Worm (Caenorhabditis elegans) whole organism, early embryonic: Measurements from ENCODE around the gene pycr-1.

ENCODE experiments used
- F13C5.2 ChIP-seq: sonication (generic microtip); optimal IDR thresholded peaks from 2 replicates; lab custom pipeline; 2017; ENCODE audit warnings: mild to moderate bottlenecking, missing genetic modification characterization, inconsistent platforms, missing compliant biosample characterization
- ama-1 ChIP-seq: fragments of 150-350 bp; optimal IDR thresholded peaks from 2 replicates; lab custom pipeline; 2014
- ceh-13 ChIP-seq: fragments of 200-800 bp; sonication (Bioruptor generic); optimal IDR thresholded peaks from 2 replicates; lab custom pipeline; 2018; ENCODE audit warnings: mild to moderate bottlenecking, missing genetic modification characterization, missing compliant biosample characterization
- flt-1 ChIP-seq: fragments of 200-800 bp; sonication (Bioruptor generic); IDR thresholded peaks from 2 replicates; pipeline ENCODE4 v1.3.6; 2022; ENCODE audit warnings: missing genetic modification characterization, missing compliant biosample characterization
- hmg-4 ChIP-seq: fragments of 200-800 bp; sonication (Bioruptor generic); optimal IDR thresholded peaks from 2 replicates; lab custom pipeline; 2018; ENCODE audit warnings: mild to moderate bottlenecking, missing genetic modification characterization, missing compliant biosample characterization
- sea-1 ChIP-seq: fragments of 200-800 bp; sonication (Bioruptor generic); conservative IDR thresholded peaks from 2 replicates; pipeline ENCODE4 v1.3.6; 2022; ENCODE audit warnings: missing genetic modification characterization, missing compliant biosample characterization
- tbx-11 ChIP-seq: fragments of 200-800 bp; sonication (Bioruptor generic); IDR thresholded peaks from 2 replicates; pipeline ENCODE4 v1.3.6; 2022; ENCODE audit warnings: missing genetic modification characterization, missing compliant biosample characterization

ce11 chrX:12108517-12109216, 38.0 kb upstream of the pycr-1 start, which contains the start of the genes W03G11.2 and lgc-13:
- TF ChIP-seq flt-1 (no peak), ceh-13 (no peak), ama-1 (lab: Kevin White, UChicago) (no peak), tbx-11 (GFP tag; lab: Robert Waterston, UW) (no peak), F13C5.2 (tag; lab: Kevin White, UChicago) (no peak), sea-1 (GFP tag; lab: Robert Waterston, UW) (no peak), hmg-4 (GFP tag; lab: Kevin White, UChicago) (no peak)
